Worm (Caenorhabditis elegans) whole organism, L4/young adult: ENCODE results near the gene Y4C6B.2.
"Not testable (repeated sequence)": the region's sequence is repeated elsewhere in the genome, so short reads cannot be mapped to it uniquely, and the experiment has no call there.

Experiments used
- W03F9.2 ChIP-seq: fragments of 150-350 bp; optimal IDR thresholded peaks from 2 replicates; lab custom pipeline; 2014; ENCODE audit warnings: missing biosample characterization, missing genetic modification characterization
- dao-5 ChIP-seq: sonication (generic microtip); optimal IDR thresholded peaks from 2 replicates; lab custom pipeline; 2016; ENCODE audit warnings: missing genotype, missing genetic modification characterization, moderate library complexity, missing compliant biosample characterization
- him-1 ChIP-seq: sonication (generic microtip); optimal IDR thresholded peaks from 2 replicates; lab custom pipeline; 2016; ENCODE audit warnings: missing genotype, missing genetic modification reagents, missing genetic modification characterization, missing compliant biosample characterization

Gene Y4C6B.2

DNA sequence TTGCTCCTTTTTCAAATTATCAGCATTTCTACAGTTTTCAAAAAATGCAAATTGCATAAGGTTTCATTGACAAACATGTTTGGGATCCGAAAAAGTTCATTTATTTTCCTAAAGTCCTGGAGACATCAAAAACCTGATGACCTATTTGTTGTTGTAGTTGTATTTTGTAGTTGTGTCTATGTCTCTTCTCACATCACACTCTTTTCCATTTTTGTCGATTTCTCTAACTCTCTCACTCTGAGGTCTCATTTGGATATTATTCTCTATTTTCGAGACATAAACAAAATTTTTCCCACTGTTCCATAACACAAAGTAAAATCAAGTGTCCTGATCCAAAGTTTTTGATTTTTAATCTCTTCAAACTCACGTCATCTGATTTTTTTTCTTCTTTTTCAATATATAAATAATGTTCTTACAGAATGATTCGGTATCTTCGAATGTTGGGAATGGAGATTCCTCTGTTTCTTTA lies 20.5 kb upstream of the Y4C6B.2 start, which contains the start of gene slc-46A:
Gene slc-46A (plus strand): TSS at position 419 of the 469 bp plus-strand sequence.
- TF ChIP-seq him-1 (tag; lab: Kevin White, UChicago) (no peak), dao-5 (tag; lab: Kevin White, UChicago) (no peak), W03F9.2 (tag; lab: Kevin White, UChicago) (no peak)

DNA sequence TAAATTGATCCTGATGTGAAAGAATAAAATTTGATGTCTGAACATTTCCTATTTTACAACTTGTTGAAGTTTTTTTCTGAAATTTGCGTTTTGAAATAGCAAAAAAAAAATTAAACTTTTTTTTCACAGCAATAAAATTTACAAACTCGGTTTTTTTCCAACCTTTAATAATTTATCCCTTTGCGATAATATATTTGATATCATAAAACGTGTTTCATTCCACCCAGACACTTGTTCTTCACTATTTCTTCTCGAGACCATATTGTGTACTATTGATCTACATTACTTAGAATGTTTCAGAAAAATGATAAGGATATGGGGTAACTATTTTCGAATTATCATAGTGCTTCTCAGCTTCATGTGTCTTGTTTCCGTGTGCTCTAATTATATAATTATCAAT lies 13.2 kb upstream of the Y4C6B.2 start, which contains the start of gene Y4C6B.4:
Gene Y4C6B.4 (plus strand): TSS at position 301 of the 400 bp plus-strand sequence.
- TF ChIP-seq dao-5 (tag; lab: Kevin White, UChicago) (no peak), W03F9.2 (tag; lab: Kevin White, UChicago) (no peak), him-1 (tag; lab: Kevin White, UChicago) (no peak)

DNA sequence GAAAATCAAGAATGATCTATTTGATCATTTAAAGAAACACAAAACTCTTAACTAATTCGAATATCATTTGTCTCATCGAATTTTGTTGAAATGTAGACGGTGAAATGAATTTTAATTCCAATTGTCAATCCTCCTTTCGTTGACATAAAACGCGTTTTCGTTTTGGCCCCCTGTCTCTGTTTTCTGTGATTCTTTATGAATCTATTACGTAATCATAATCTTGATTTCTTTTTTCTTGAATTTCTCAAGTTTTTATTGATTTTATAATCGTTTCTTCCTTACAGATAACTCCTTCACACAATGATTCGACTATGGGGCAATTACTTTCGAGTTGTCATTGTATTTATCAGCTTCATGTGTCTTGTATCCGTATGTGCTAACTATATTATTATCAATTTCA lies 7.2 kb upstream of the Y4C6B.2 start, which contains the start of gene Y4C6B.3:
Gene Y4C6B.3 (plus strand): TSS at position 301 of the 400 bp plus-strand sequence.
- TF ChIP-seq dao-5 (tag; lab: Kevin White, UChicago) (no peak), W03F9.2 (tag; lab: Kevin White, UChicago) (no peak), him-1 (tag; lab: Kevin White, UChicago) (no peak)

DNA sequence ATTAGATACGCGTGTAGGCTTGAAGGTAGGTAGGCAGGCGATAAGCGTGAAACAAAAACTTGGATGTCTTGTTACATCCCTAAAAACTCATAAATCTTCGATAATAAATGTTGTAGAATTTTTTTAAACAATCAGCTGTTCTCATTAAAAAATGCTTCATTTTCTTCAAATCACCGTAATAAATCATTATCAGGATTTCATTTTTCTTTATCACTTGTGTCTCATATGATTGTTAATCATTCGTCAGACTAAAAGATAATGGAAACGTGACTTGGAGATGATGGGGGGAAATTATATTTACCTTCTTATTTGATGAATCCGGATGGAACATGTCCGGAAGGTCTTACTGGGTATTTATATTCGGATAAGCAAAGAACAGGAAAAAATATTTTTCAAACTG lies 5.9 kb upstream of the Y4C6B.2 start:
- no peak for TF ChIP-seq dao-5 (tag; lab: Kevin White, UChicago)
- TF ChIP-seq W03F9.2 (tag; lab: Kevin White, UChicago), result no peak
- no peak for TF ChIP-seq him-1 (tag; lab: Kevin White, UChicago)

DNA sequence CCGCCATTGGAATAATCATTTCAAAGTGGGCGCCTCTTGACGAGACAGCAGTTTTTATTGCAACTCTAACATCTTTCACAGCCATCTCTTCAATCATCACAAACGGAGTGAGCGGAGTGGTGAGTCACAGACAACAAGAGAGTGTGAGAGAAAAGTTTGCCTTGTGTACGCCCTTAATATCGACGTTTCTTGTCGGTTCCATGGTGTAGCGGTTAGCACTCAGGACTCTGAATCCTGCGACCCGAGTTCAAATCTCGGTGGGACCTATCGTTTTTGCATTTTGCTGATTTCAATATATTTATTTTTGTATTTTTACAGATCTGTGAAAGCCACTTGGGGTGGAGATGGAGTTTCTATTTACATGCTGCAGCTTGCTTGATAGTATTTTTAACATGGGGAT lies 4.9 kb upstream of the Y4C6B.2 start:
- TF ChIP-seq dao-5 (tag; lab: Kevin White, UChicago) (peak; percentile 22), W03F9.2 (tag; lab: Kevin White, UChicago) (no peak)

DNA sequence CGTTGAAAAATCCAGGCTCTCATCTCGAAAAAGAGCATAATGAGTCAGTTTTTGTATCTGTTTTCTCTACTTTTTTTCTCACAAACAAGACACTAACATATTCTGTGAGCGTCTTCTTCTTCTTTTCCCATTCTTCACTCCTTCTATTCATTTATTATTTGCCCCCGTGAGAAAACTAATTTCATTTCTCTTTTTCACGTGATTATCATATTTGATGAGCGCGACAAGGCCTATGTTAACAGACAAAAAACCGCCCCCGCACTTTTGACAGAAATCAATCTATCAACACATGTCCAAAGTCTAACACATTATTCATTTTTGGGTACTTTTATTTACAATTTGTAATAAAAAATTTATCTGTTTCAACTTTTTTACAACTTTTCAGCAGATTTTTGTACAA lies 1.7 kb upstream of the Y4C6B.2 start:
- TF ChIP-seq dao-5 (tag; lab: Kevin White, UChicago), result no peak
- no peak for TF ChIP-seq W03F9.2 (tag; lab: Kevin White, UChicago)
- no peak for TF ChIP-seq him-1 (tag; lab: Kevin White, UChicago)

DNA sequence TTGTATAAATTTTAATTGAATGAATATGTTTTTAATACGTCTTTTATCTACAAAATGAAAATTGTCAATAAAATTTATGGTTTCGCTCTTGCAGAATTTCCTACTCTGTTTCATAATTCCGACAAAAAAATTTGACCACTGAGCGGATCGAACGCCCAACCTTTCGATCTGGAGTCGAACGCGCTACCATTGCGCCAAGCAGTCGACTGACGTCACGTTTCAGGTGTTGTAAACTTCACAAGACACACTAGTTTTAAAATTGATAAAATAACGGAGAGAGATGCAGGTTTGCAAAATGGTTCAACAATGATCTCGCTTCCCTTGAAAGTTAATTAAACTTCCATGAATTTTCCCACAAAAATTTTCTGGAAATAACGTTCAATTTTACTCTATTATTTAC lies 4.8 kb downstream of the Y4C6B.2 start:
- TF ChIP-seq W03F9.2 (tag; lab: Kevin White, UChicago) (peak; percentile 10), dao-5 (tag; lab: Kevin White, UChicago) (no peak)

DNA sequence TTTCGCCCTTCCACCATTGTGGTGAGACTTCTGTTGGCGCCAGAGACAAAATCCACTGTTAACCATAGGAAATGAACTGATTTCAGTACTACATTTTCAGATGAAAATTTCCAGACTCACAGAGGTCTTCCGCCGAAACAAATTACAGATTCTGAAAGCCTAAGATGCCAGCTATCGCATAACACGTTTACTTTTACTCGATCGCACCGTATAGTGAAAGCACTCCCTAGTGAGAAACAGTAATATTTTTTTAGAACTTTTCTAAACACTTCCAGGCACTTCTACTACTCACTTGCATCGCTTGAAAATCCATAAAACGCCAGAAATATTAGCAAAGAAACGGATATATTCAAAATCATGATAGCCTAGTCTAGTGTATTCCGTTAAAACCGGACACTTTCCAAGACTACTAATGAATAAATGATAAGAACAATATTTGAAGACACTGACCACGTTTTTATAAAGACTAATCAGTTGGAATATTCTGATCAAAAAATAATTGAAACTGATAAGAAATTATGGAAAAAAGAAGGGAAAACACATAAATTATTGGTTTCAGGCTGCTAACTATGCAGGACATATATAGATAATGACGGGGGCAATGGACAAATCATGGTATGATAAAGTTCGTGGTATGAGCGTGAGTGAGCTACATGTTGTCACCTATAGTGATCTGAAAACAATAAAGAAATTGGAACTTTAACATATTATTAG lies 11.3 kb downstream of the Y4C6B.2 start, which contains the start of gene gba-4:
Gene gba-4 (minus strand): TSS at position 418 of the 714 bp plus-strand sequence.
- TF ChIP-seq dao-5, W03F9.2, him-1 (tag; lab: Kevin White, UChicago): not testable (repeated sequence)

DNA sequence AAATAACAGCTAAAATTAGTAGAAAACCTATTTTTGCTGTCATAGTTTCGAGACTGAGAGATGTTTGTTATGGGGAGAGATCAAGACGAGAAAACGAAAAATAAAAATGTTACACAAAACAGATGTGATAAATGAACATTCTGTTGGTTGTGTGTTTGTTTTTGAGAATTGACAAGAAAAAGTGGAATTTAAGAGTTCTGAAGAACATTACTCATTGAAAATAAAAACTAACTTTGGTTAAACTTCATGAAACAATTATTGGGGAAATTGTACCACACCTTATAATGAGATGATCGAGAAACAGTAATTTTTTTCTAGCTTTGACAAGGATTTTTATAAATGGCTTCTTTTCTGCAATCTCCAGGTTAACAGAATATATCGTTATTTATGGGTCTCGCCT lies 14.0 kb downstream of the Y4C6B.2 start, which contains the start of gene Y4C6B.7:
Gene Y4C6B.7 (minus strand): TSS at position 101 of the 400 bp plus-strand sequence.
- no peak for TF ChIP-seq W03F9.2 (tag; lab: Kevin White, UChicago)
- no peak for TF ChIP-seq dao-5 (tag; lab: Kevin White, UChicago)
- TF ChIP-seq him-1 (tag; lab: Kevin White, UChicago), result no peak

DNA sequence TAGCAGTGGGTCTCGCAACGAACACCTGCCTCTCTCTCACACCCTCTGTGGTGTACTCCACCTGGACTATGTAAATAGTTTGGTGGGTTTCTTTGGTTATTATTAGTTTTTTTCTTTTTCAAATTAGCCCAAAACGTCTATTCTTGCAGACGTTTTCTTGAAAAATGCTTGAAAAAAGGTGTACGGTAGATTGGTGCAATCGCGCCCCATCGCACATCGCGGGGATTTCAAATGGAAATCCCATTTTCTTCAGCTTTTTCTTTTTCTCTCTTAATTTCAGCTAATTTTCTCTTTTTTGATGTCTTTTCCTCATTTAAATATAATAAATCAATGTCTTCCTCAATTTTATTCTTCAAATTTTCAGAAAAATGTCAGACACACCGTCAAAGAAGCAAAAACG lies 14.8 kb downstream of the Y4C6B.2 start, which contains the start of gene Y4C6B.1:
Gene Y4C6B.1 (plus strand): TSS at position 365 of the 400 bp plus-strand sequence.
- TF ChIP-seq W03F9.2 (tag; lab: Kevin White, UChicago) (no peak), him-1 (tag; lab: Kevin White, UChicago) (no peak), dao-5 (tag; lab: Kevin White, UChicago) (no peak)

DNA sequence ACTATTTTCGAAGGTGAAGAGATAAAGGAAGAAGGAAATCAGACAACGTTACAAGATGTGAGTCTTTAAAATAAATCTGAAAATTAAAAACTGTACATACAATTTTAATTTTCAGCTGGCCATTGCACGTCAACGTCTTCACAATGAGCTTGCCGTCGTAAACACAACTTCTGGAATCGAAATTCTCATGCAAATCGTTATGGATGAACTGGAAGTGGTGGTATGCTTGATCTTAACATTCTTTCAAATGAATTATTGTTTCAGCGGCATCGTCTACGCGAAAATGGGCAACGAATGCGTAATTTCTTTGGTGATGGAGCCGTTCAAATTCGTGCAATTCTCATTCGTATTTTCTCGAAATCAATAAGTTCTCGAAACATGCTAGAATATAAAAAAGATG lies 15.2 kb downstream of the Y4C6B.2 start:
- TF ChIP-seq him-1 (tag; lab: Kevin White, UChicago) (no peak), W03F9.2 (tag; lab: Kevin White, UChicago) (no peak), dao-5 (tag; lab: Kevin White, UChicago) (no peak)

DNA sequence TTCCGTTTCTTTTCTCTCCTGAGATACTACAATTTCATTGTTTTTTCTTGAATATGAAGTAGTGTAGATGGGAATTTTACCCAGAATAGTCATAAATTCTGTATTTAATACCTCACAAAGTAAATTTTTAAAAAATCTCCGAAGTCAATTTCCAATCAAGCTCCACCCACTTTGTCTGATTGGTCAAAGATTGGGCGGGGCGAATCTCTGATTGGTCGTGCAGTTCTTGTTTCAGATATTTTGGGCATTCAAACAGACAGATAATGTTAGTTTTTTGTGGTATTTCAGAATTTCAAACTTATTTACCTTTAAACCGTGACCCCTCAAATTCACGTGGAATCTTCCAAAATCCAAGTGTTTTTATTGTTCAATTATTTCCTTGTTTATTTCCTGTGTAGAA lies 21.2 kb downstream of the Y4C6B.2 start, which contains the start of gene F41H10.5:
Gene F41H10.5 (plus strand): TSS at position 375 of the 400 bp plus-strand sequence.
- TF ChIP-seq dao-5 (tag; lab: Kevin White, UChicago) (no peak), W03F9.2 (tag; lab: Kevin White, UChicago) (no peak), him-1 (tag; lab: Kevin White, UChicago) (no peak)

DNA sequence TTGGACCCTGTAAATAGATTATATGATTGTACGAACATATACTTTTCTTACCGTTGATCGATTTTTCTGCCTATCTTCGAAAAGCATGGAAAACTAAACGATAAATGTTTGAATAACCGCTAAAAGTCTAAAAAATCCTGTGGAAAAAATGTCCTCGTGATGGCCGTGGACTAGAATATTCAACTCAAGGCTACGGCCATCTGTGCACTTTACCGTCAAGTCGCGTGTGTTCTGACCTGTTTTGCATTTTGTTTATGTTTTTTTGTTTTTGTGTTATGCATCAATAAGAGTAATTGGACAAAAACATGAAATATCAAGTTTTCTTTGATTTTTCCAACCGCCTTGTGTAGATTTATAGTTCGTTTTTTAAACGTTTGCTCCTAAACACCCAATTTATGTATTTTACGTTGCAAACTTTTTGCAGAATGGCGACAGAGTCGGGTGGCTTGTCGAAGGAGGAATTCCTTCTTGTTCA lies 24.8 kb downstream of the Y4C6B.2 start, which contains the start of the genes hda-6 and F41H10.4:
Gene hda-6 (minus strand): TSS at position 172 of the 475 bp plus-strand sequence.
Gene F41H10.4 (plus strand): TSS at position 425 of the 475 bp plus-strand sequence.
- peak; percentile 94 for TF ChIP-seq W03F9.2 (tag; lab: Kevin White, UChicago)
- no peak for TF ChIP-seq him-1 (tag; lab: Kevin White, UChicago)
- TF ChIP-seq dao-5 (tag; lab: Kevin White, UChicago), result no peak
